Worm (Caenorhabditis elegans) whole organism, L3 larva: Measurements from ENCODE around the gene sel-7.

ENCODE experiments used
- elt-3 ChIP-seq, 3 experiments: fragments of 150-350 bp in 1 of 3; sonication (generic microtip) in 2 of 3; optimal IDR thresholded peaks; 2 replicates in 2 of 3; 4 replicates in 1 of 3; lab custom pipeline; 2014 to 2017; ENCODE audit warnings: missing biosample characterization in 3 of 3, missing genetic modification characterization in 3 of 3
- fos-1 ChIP-seq: fragments of 150-350 bp; optimal IDR thresholded peaks from 2 replicates; lab custom pipeline; 2014; ENCODE audit warnings: missing biosample characterization, missing genetic modification characterization
- unc-62 ChIP-seq: fragments of 150-350 bp; sonication (generic microtip); optimal IDR thresholded peaks from 4 replicates; lab custom pipeline; 2014; ENCODE audit warnings: missing biosample characterization, missing genetic modification reagents, missing genetic modification characterization

ce11 chrX:14370314-14370713, 30.0 kb upstream of the sel-7 start, which contains the start of gene irk-3:
- TF ChIP-seq unc-62 (GFP tag; lab: Kevin White, UChicago) (no peak), elt-3 (tag; optimal IDR thresholded peaks at IDR 0.05; lab: Kevin White, UChicago) (no peak), fos-1 (tag; lab: Kevin White, UChicago) (no peak)
